Fruit fly (Drosophila melanogaster) whole organism, prepupa: ENCODE data around the gene CG32815.
A peak's percentile ranks its signal among the peaks of the same experiment; 100 is the strongest.

Experiments
- CG10631 ChIP-seq: fragments of 200-800 bp; sonication (Bioruptor generic); optimal IDR thresholded peaks from 2 replicates; lab custom pipeline; 2016; ENCODE audit warnings: missing biosample characterization, missing genetic modification characterization
- CG32006 ChIP-seq: fragments of 200-800 bp; sonication (Bioruptor generic); optimal IDR thresholded peaks from 3 replicates; lab custom pipeline; 2017; ENCODE audit warnings: missing biosample characterization, mild to moderate bottlenecking, missing genetic modification characterization
- Ets96B ChIP-seq: fragments of 200-800 bp; optimal IDR thresholded peaks from 2 replicates; lab custom pipeline; 2019; ENCODE audit warnings: missing biosample characterization, mild to moderate bottlenecking, missing genetic modification characterization, moderate library complexity
- Hr38 ChIP-seq: sonication (Bioruptor generic); optimal IDR thresholded peaks from 2 replicates; lab custom pipeline; 2016; ENCODE audit warnings: missing biosample characterization, missing genetic modification characterization
- Sox102F ChIP-seq: fragments of 200-800 bp; sonication (Bioruptor generic); optimal IDR thresholded peaks from 2 replicates; lab custom pipeline; 2016; ENCODE audit warnings: missing biosample characterization, mild to moderate bottlenecking, missing genetic modification characterization
- dsx ChIP-seq: fragments of 200-800 bp; optimal IDR thresholded peaks from 3 replicates; lab custom pipeline; 2019; ENCODE audit warnings: missing biosample characterization, mild to moderate bottlenecking, missing genetic modification characterization, moderate library complexity; ENCODE audit not compliant: poor library complexity, severe bottlenecking
- eg ChIP-seq: fragments of 200-800 bp; sonication (Bioruptor generic); IDR thresholded peaks from 3 replicates; pipeline ENCODE4 v1.3.6; 2022; ENCODE audit warnings: missing biosample characterization, missing genetic modification characterization

DNA sequence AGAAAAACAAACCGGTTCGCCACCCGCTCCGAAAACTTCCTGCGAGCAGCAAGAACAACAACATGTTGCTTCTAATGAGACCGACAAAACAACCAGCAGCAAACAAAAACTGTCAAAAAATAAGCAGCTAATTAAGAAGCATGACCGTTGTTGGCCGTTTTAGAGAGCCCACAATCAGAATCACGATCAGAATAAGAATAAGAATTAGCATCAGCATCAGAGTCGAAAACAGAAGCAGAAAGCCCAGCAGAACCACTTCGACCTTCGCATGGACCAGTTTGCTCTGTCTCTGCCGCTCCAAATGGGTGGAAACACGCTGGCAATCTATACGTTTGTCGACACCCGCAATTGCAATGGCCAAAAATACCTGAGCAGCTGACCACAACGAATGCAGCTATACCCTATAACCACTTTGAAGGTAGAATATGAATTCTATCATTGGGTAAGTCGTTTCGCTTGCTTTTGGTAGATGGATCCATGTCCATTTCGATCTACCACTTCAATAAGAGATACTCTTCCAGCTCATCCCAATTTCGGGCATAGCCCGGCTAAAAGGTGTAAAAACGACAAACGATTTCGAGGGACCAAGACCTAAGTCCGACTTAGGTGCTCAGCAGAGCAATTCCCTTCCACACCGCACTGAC is 32.7 kb upstream of the CG32815 start:
- no peak for TF ChIP-seq Sox102F (GFP tag; lab: Kevin White, UChicago)
- no peak for TF ChIP-seq CG10631
- TF ChIP-seq eg (GFP tag; lab: Robert Waterston, UW) = peak; percentile 50; the same call in 1 of the 3 replicates
- TF ChIP-seq Ets96B (tag; lab: Kevin White, UChicago) = no peak
- TF ChIP-seq CG32006 (GFP tag; lab: Kevin White, UChicago) = peak; percentile 21
- no peak for TF ChIP-seq dsx (GFP tag; lab: Kevin White, UChicago)
- TF ChIP-seq Hr38 (GFP tag; lab: Kevin White, UChicago) = no peak
